Worm (Caenorhabditis elegans): ENCODE results near the gene ZK287.1.

ce11 chrV:9689364-9689763 lies 22.9 kb downstream of the ZK287.1 start:
- TF ChIP-seq mab-5 (tag; optimal IDR thresholded peaks at IDR 0.05) (no peak), elt-3 (tag; optimal IDR thresholded peaks at IDR 0.05) (no peak)

All from whole organism, L2 larva.